Fruit fly (Drosophila melanogaster) whole organism, pupa: ENCODE measurements around the gene Prp5.

ENCODE experiments used
- CG10348 ChIP-seq: fragments of 200-800 bp; sonication (Bioruptor generic); IDR thresholded peaks from 2 replicates; pipeline ENCODE4 v1.3.6; 2022; ENCODE audit warnings: missing biosample characterization, missing genetic modification characterization
- CG12605 ChIP-seq: fragments of 200-800 bp; sonication (Bioruptor generic); IDR thresholded peaks from 2 replicates; pipeline ENCODE4 v1.3.6; 2022; ENCODE audit warnings: missing biosample characterization, missing genetic modification characterization
- CG13204 ChIP-seq: fragments of 200-800 bp; sonication (Bioruptor generic); optimal IDR thresholded peaks from 2 replicates; lab custom pipeline; 2018; ENCODE audit warnings: missing biosample characterization, mild to moderate bottlenecking, missing genetic modification characterization, moderate library complexity
- CG14655 ChIP-seq: fragments of 200-800 bp; sonication (Bioruptor generic); optimal IDR thresholded peaks from 3 replicates; lab custom pipeline; 2017; ENCODE audit warnings: mild to moderate bottlenecking, missing biosample characterization, missing genetic modification reagents, missing genetic modification characterization
- CG34367 ChIP-seq: fragments of 200-800 bp; sonication (Bioruptor generic); optimal IDR thresholded peaks from 2 replicates; lab custom pipeline; 2018; ENCODE audit warnings: missing biosample characterization, mild to moderate bottlenecking, missing genetic modification characterization
- CG8159 ChIP-seq: fragments of 200-800 bp; sonication (Bioruptor generic); optimal IDR thresholded peaks from 3 replicates; lab custom pipeline; 2018; ENCODE audit warnings: missing biosample characterization, mild to moderate bottlenecking, missing genetic modification characterization, moderate library complexity
- CG8301 ChIP-seq: fragments of 200-800 bp; sonication (Bioruptor generic); optimal IDR thresholded peaks from 2 replicates; lab custom pipeline; 2018; ENCODE audit warnings: missing biosample characterization, mild to moderate bottlenecking, missing genetic modification characterization
- D1 ChIP-seq: fragments of 200-800 bp; sonication (Bioruptor generic); optimal IDR thresholded peaks from 2 replicates; lab custom pipeline; 2018; ENCODE audit warnings: missing biosample characterization, mild to moderate bottlenecking, missing genetic modification characterization, moderate library complexity
- Ets98B ChIP-seq: fragments of 200-800 bp; sonication (Bioruptor generic); IDR thresholded peaks from 2 replicates; pipeline ENCODE4 v1.3.6; 2022; ENCODE audit warnings: missing biosample characterization, missing genetic modification characterization
- Pif1A ChIP-seq: fragments of 200-800 bp; sonication (Bioruptor generic); optimal IDR thresholded peaks from 3 replicates; lab custom pipeline; 2016; ENCODE audit warnings: missing biosample characterization, missing genetic modification characterization
- Pif1B ChIP-seq: fragments of 200-800 bp; sonication (Bioruptor generic); optimal IDR thresholded peaks from 3 replicates; lab custom pipeline; 2016; ENCODE audit warnings: missing biosample characterization, missing genetic modification characterization
- Snoo ChIP-seq: fragments of 200-800 bp; sonication (Bioruptor generic); optimal IDR thresholded peaks from 3 replicates; lab custom pipeline; 2017; ENCODE audit warnings: missing biosample characterization, mild to moderate bottlenecking, missing genetic modification characterization, inconsistent platforms
- gl ChIP-seq: fragments of 200-800 bp; sonication (Bioruptor generic); optimal IDR thresholded peaks from 2 replicates; lab custom pipeline; 2018; ENCODE audit warnings: missing biosample characterization, mild to moderate bottlenecking, missing genetic modification characterization
- rn ChIP-seq: fragments of 200-800 bp; sonication (Bioruptor generic); IDR thresholded peaks from 2 replicates; pipeline ENCODE4 v1.3.6; 2022; ENCODE audit warnings: missing biosample characterization, missing genetic modification characterization

DNA sequence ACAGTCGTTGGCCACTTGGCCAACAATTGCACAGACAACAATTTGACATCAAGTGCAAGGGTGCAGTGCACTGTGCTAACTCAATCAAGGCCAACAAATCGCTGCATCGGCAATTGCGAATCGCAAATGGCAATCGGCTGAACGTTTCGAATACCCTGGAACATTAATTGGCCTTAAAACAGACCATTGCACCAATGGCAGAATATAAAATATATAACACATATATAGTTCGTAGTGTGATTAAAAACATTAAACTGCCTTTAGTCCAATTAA, 32.2 kb upstream of the Prp5 start:
- no peak for TF ChIP-seq CG8301 (tag; lab: Kevin White, UChicago)
- no peak for TF ChIP-seq rn (GFP tag; lab: Robert Waterston, UW)
- no peak for TF ChIP-seq CG12605 (GFP tag; lab: Robert Waterston, UW)
- no peak for TF ChIP-seq CG14655 (GFP tag; lab: Kevin White, UChicago)
- TF ChIP-seq CG34367 (tag; lab: Kevin White, UChicago): no peak
- TF ChIP-seq Snoo (tag; lab: Kevin White, UChicago): no peak
- no peak for TF ChIP-seq Pif1B (GFP tag; lab: Kevin White, UChicago)
- no peak for TF ChIP-seq gl (tag; lab: Kevin White, UChicago)
- no peak for TF ChIP-seq CG13204 (GFP tag; lab: Kevin White, UChicago)
- TF ChIP-seq CG8159: no peak
- TF ChIP-seq CG10348 (GFP tag; lab: Robert Waterston, UW): no peak
- no peak for TF ChIP-seq Pif1A (GFP tag; lab: Kevin White, UChicago)
- no peak for TF ChIP-seq Ets98B (GFP tag; lab: Robert Waterston, UW)
- no peak for TF ChIP-seq D1 (tag; lab: Kevin White, UChicago)
